Worm (Caenorhabditis elegans): ENCODE results near the gene clec-175.

clec-175 gene

DNA sequence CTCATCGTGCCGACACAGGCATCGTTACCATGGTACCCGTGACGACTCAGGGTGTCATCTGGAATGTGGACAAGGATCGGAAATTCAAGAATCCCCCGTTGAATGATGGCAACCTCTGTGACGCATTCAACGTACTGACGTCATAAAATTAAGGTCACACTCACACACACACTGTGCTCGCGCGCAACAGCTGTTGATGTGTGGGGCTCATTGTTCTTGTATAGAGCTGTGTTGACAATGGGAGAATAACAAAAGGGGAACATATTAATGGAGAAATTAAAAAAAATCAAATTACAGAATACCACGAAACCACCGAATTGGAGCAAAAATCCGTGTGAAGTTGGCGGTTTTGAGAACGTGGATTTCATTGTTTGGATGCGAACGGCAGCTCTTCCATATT lies 26.2 kb downstream of the clec-175 start:
- TF ChIP-seq pha-4 (tag; optimal IDR thresholded peaks at IDR 0.05) (peak; percentile 8), elt-3 (tag; optimal IDR thresholded peaks at IDR 0.05) (no peak)

DNA sequence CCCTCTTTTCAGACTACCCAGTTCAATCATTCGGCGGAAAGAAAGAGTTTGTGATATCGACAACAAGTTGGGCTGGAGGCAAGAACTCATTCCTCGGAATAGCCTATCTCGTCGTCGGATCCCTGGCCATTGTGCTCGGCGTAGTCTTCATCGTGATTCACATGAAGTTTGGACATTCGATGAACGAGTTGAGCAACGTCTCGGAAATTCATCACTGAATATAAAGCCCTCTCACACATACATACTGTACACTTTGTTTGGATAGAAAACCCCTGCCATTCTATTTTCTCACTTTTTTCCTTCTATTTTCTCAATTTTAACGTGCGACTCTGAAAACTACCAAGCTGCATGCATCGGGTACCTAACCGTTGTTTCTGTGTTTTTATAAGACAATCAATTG lies 27.3 kb downstream of the clec-175 start, which contains the start of gene R08C7.12:
Gene R08C7.12 (plus strand): TSS at position 301 of the 400 bp plus-strand sequence.
- TF ChIP-seq nhr-237 (tag; optimal IDR thresholded peaks at IDR 0.05) (no peak), nhr-12 (tag; optimal IDR thresholded peaks at IDR 0.05) (no peak), egl-27 (tag; optimal IDR thresholded peaks at IDR 0.05) (no peak), nfya-1 (tag; optimal IDR thresholded peaks at IDR 0.05; ENCODE audit: insufficient read depth) (no peak), lsy-12 (tag; optimal IDR thresholded peaks at IDR 0.05) (no peak), ama-1 (optimal IDR thresholded peaks at IDR 0.05) (no peak), nhr-28 (tag; optimal IDR thresholded peaks at IDR 0.05) (no peak), ztf-4 (tag; optimal IDR thresholded peaks at IDR 0.05) (no peak), unc-39 (tag; optimal IDR thresholded peaks at IDR 0.05) (no peak), nhr-11 (tag; optimal IDR thresholded peaks at IDR 0.05) (no peak), ceh-16 (tag; optimal IDR thresholded peaks at IDR 0.05) (no peak), snpc-4 (tag; optimal IDR thresholded peaks at IDR 0.05) (no peak), fkh-10 (GFP tag; optimal IDR thresholded peaks at IDR 0.05) (no peak), egl-5 (tag; optimal IDR thresholded peaks at IDR 0.05) (no peak), ceh-82 (tag; optimal IDR thresholded peaks at IDR 0.05) (no peak), ceh-28 (tag; optimal IDR thresholded peaks at IDR 0.05) (no peak), hmg-11 (tag; optimal IDR thresholded peaks at IDR 0.05) (no peak)

DNA sequence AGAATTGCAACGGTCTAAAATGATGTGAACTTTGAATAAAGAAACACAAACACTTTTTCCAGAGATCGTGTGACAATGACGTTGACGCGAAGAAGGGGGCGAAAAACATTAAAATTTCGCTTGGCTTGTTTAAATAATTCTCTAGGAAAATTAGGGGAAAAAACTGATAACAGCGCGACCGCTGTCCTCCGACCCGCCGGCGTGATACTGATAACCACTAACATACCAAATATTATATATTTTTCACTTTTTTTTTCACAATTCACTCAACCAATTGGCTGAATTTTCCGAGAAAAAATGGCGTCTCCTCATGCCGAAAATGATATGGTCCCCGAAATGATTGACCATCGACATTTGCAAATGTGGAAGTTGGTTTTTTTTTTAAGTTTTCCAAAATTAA lies 27.7 kb downstream of the clec-175 start:
- TF ChIP-seq lsy-12 (tag; optimal IDR thresholded peaks at IDR 0.05) (no peak), elt-2 (tag; optimal IDR thresholded peaks at IDR 0.05) (peak; percentile 86), pha-4 (tag; optimal IDR thresholded peaks at IDR 0.05) (peak; percentile 38), hmg-11 (tag; optimal IDR thresholded peaks at IDR 0.05) (no peak), tbx-2 (tag; optimal IDR thresholded peaks at IDR 0.05) (no peak), skn-1 (tag; optimal IDR thresholded peaks at IDR 0.05) (no peak), nhr-77 (tag; optimal IDR thresholded peaks at IDR 0.05) (no peak), mdl-1 (tag; optimal IDR thresholded peaks at IDR 0.05) (no peak), eor-1 (tag; optimal IDR thresholded peaks at IDR 0.05) (no peak), nhr-23 (tag; optimal IDR thresholded peaks at IDR 0.05) (peak; percentile 5), ceh-16 (tag; optimal IDR thresholded peaks at IDR 0.05) (no peak), unc-39 (tag; optimal IDR thresholded peaks at IDR 0.05) (no peak), sea-2 (GFP tag; optimal IDR thresholded peaks at IDR 0.05) (no peak), ama-1 (optimal IDR thresholded peaks at IDR 0.05) (peak; percentile 13), nhr-11 (tag; optimal IDR thresholded peaks at IDR 0.05) (no peak), fos-1 (tag; optimal IDR thresholded peaks at IDR 0.05) (no peak), fkh-10 (GFP tag; optimal IDR thresholded peaks at IDR 0.05) (no peak), pqm-1 (tag; optimal IDR thresholded peaks at IDR 0.05) (peak; percentile 88), ceh-28 (tag; optimal IDR thresholded peaks at IDR 0.05) (no peak), nhr-43 (tag; optimal IDR thresholded peaks at IDR 0.05; ENCODE audit: poor library complexity, severe bottlenecking) (peak; percentile 57), nhr-12 (tag; optimal IDR thresholded peaks at IDR 0.05) (no peak), nhr-25 (tag; optimal IDR thresholded peaks at IDR 0.05) (no peak), jun-1 (tag; optimal IDR thresholded peaks at IDR 0.05) (no peak), nhr-28 (tag; optimal IDR thresholded peaks at IDR 0.05) (no peak), lin-15B (tag; optimal IDR thresholded peaks at IDR 0.05) (no peak), nfya-1 (tag; optimal IDR thresholded peaks at IDR 0.05; ENCODE audit: insufficient read depth) (no peak), aly-2 (tag; optimal IDR thresholded peaks at IDR 0.05) (no peak), ceh-9 (tag; optimal IDR thresholded peaks at IDR 0.05) (no peak), R02D3.7 (tag; optimal IDR thresholded peaks at IDR 0.05) (no peak)

DNA sequence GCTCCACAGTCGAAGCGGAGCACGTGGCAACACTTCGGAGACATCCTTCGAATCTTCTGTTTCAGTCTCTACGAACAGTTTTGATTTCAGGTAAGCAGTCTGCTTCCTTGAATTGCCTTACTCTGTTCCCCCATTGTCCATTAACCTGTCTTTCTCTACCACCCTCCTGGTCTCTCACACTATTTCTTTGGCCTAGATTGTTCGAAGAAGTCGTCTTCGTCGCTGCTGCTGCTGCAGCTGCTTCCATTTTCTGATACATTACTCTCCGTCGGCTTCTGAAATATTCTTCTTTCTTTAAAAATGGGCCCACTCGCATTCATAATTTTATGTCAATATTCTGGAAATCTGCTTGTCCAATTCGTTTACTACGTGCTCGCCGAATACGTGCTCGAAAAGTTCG lies 29.4 kb downstream of the clec-175 start, which contains the start of gene R08C7.1:
Gene R08C7.1 (plus strand): TSS at position 301 of the 400 bp plus-strand sequence.
- TF ChIP-seq nhr-23 (tag; optimal IDR thresholded peaks at IDR 0.05) (peak; percentile 6), unc-62 (GFP tag; optimal IDR thresholded peaks at IDR 0.05) (no peak)
